Worm (Caenorhabditis elegans) whole organism, L4 larva: ENCODE data around the gene let-2.

Source experiments
- T26A8.4 ChIP-seq: fragments of 200-800 bp; sonication (Bioruptor generic); IDR thresholded peaks from 2 replicates; pipeline ENCODE4 v1.3.6; 2022; ENCODE audit warnings: missing genetic modification characterization, missing compliant biosample characterization
- Y5F2A.4 ChIP-seq: fragments of 200-800 bp; sonication (Bioruptor generic); optimal IDR thresholded peaks from 2 replicates; lab custom pipeline; 2018; ENCODE audit warnings: mild to moderate bottlenecking, missing genetic modification characterization, missing compliant biosample characterization

DNA sequence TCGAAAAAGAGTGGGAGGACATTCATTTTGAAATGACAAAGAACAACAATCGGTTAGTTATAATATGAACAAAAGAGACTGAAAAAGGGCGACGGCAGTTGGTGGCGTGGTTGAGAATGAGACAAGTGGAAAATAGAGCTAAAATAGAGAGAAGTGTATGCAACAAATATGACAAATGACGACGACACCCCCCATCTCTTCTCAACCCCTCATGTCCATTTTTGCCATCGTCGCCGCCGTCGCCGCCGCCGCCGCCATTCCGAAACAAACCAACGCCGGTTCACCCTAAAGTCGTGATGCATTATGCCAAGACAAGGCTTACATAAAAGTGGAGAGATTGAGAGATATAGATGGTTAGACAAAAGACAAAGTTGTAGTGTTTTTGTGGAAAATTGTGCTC is 20.1 kb upstream of the let-2 start:
- no peak for TF ChIP-seq T26A8.4 (GFP tag; lab: Robert Waterston, UW)
- TF ChIP-seq Y5F2A.4 (GFP tag; lab: Kevin White, UChicago), result no peak
